Worm (Caenorhabditis elegans) whole organism, young adult: ENCODE results near the gene hmgr-1.

Experiments
- F49E8.2 ChIP-seq: sonication (generic microtip); optimal IDR thresholded peaks from 3 replicates; lab custom pipeline; 2017; ENCODE audit warnings: missing genetic modification characterization, mild to moderate bottlenecking, missing compliant biosample characterization, antibody characterized with exemption, moderate library complexity; ENCODE audit not compliant: insufficient read depth
- him-1 ChIP-seq: sonication (generic microtip); optimal IDR thresholded peaks from 2 replicates; lab custom pipeline; 2016; ENCODE audit warnings: missing genotype, missing genetic modification reagents, missing genetic modification characterization, missing compliant biosample characterization

ce11 chrIII:7336214-7336613 is 23.1 kb upstream of the hmgr-1 start, which contains the start of gene gsp-2:
- no peak for TF ChIP-seq him-1 (tag; lab: Kevin White, UChicago)
- TF ChIP-seq F49E8.2 (tag; lab: Kevin White, UChicago) = no peak
